Fruit fly (Drosophila melanogaster): ENCODE results near the gene Odj.
A peak's percentile ranks its signal among the peaks of the same experiment; 100 is the strongest.

The Odj gene

DNA sequence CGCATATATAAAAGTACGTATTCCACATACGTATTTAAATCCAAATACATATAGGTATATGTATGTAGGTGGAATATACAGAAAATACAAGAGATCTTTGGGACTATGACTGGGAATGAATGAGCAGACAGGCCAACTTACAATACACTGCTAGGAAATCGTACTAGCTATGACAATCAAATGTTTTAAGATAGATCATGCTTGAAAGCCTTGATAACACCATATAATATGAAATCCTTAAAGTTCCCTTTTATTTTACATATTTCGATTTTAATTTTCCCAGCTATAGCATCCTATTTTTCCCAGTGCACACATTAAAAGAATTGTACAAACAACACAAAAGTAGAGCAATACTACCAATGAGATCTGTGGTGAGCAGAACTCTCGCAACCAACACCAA is 27.7 kb downstream of the Odj start (continued):
- peak; percentile 35 for TF ChIP-seq kni (GFP tag; optimal IDR thresholded peaks at IDR 0.05)
- TF ChIP-seq gt (GFP tag; IDR thresholded peaks at IDR 0.05): peak; percentile 45; the same call in 1 of the 2 replicates
- peak; percentile 42; the same call in 2 of the 3 replicates for TF ChIP-seq CG11093 (GFP tag; IDR thresholded peaks at IDR 0.05)
- TF ChIP-seq CG11456 (GFP tag; IDR thresholded peaks at IDR 0.05): peak; percentile 84
- no peak for TF ChIP-seq Opbp (GFP tag; IDR thresholded peaks at IDR 0.05; ENCODE audit: partially characterized antibody)
- TF ChIP-seq nerfin-2 (GFP tag; IDR thresholded peaks at IDR 0.05; ENCODE audit: partially characterized antibody): no peak
- TF ChIP-seq cato (GFP tag; optimal IDR thresholded peaks at IDR 0.05; ENCODE audit: borderline replicate concordance): peak; percentile 24
- peak; percentile 33 for TF ChIP-seq Hand (GFP tag; optimal IDR thresholded peaks at IDR 0.05)
- TF ChIP-seq CG3838 (GFP tag; optimal IDR thresholded peaks at IDR 0.05): peak; percentile 23
- peak; percentile 80 for TF ChIP-seq CG11695 (GFP tag; IDR thresholded peaks at IDR 0.05)
- TF ChIP-seq dimm (GFP tag; IDR thresholded peaks at IDR 0.05): 0 out of 2 replicates have a peak, but pooled peaks have one; percentile 23
- TF ChIP-seq Dp (GFP tag; optimal IDR thresholded peaks at IDR 0.05): no peak
- peak; percentile 8 for TF ChIP-seq CG10431 (GFP tag; optimal IDR thresholded peaks at IDR 0.05)
- peak; percentile 43 for TF ChIP-seq CG18476 (GFP tag; optimal IDR thresholded peaks at IDR 0.05)
- no peak for TF ChIP-seq D (optimal IDR thresholded peaks at IDR 0.05)
- TF ChIP-seq D (GFP tag; optimal IDR thresholded peaks at IDR 0.05): peak; percentile 59
- no peak for TF ChIP-seq pzg (GFP tag; optimal IDR thresholded peaks at IDR 0.05)
- TF ChIP-seq CG31388 (GFP tag; optimal IDR thresholded peaks at IDR 0.05): no peak
- TF ChIP-seq prd (optimal IDR thresholded peaks at IDR 0.05): no peak
- peak; percentile 90 for TF ChIP-seq prd (GFP tag; IDR thresholded peaks at IDR 0.05)
- peak; percentile 70 for TF ChIP-seq az2 (GFP tag; optimal IDR thresholded peaks at IDR 0.05)
- TF ChIP-seq ase (GFP tag; IDR thresholded peaks at IDR 0.05): peak; percentile 73; the same call in 2 of the 3 replicates
- peak; percentile 55 for TF ChIP-seq Atf3 (GFP tag; optimal IDR thresholded peaks at IDR 0.05)
- peak; percentile 73; the same call in 2 of the 3 replicates for TF ChIP-seq CG3726 (GFP tag; IDR thresholded peaks at IDR 0.05)
- TF ChIP-seq tin (GFP tag; optimal IDR thresholded peaks at IDR 0.05): peak; percentile 68
- peak; percentile 52 for TF ChIP-seq repo (GFP tag; optimal IDR thresholded peaks at IDR 0.05)
- TF ChIP-seq CG3065 (GFP tag; optimal IDR thresholded peaks at IDR 0.05): no peak
- peak; percentile 0 for TF ChIP-seq CG3995 (GFP tag; optimal IDR thresholded peaks at IDR 0.05)
- peak; percentile 64 for TF ChIP-seq CG10654 (GFP tag; optimal IDR thresholded peaks at IDR 0.05)
- no peak for TF ChIP-seq NC2α (GFP tag; optimal IDR thresholded peaks at IDR 0.05)
- peak; percentile 84 for TF ChIP-seq ind (GFP tag; optimal IDR thresholded peaks at IDR 0.05)
- TF ChIP-seq dmrt99B (tag; optimal IDR thresholded peaks at IDR 0.05): peak; percentile 87
- peak; percentile 81 for TF ChIP-seq CG11085 (GFP tag; IDR thresholded peaks at IDR 0.05)
- no peak for TF ChIP-seq Neu2 (GFP tag; optimal IDR thresholded peaks at IDR 0.05; ENCODE audit: borderline replicate concordance)
- TF ChIP-seq BtbVII (GFP tag; optimal IDR thresholded peaks at IDR 0.05): peak; percentile 64
- no peak for TF ChIP-seq Dll (GFP tag; IDR thresholded peaks at IDR 0.05; ENCODE audit: partially characterized antibody)
- peak; percentile 17 for TF ChIP-seq CG9876 (GFP tag; optimal IDR thresholded peaks at IDR 0.05)
- peak; percentile 82 for TF ChIP-seq phol (tag; optimal IDR thresholded peaks at IDR 0.05)
- TF ChIP-seq CG6654 (GFP tag; optimal IDR thresholded peaks at IDR 0.05): peak; percentile 14
- peak; percentile 75 for TF ChIP-seq run (tag; optimal IDR thresholded peaks at IDR 0.05)
- TF ChIP-seq z (GFP tag; IDR thresholded peaks at IDR 0.05): 0 out of 3 replicates have a peak, but pooled peaks have one; percentile 10
- TF ChIP-seq ab (GFP tag; optimal IDR thresholded peaks at IDR 0.05): no peak
- TF ChIP-seq zf30C (GFP tag; optimal IDR thresholded peaks at IDR 0.05): peak; percentile 21
- no peak for TF ChIP-seq Scr (GFP tag; IDR thresholded peaks at IDR 0.05; ENCODE audit: partially characterized antibody)
- peak; percentile 74 for TF ChIP-seq disco-r (GFP tag; optimal IDR thresholded peaks at IDR 0.05)
- TF ChIP-seq CG6765 (GFP tag; optimal IDR thresholded peaks at IDR 0.05): peak; percentile 64
- TF ChIP-seq MBD-R2 (GFP tag; IDR thresholded peaks at IDR 0.05): peak; percentile 65
- TF ChIP-seq CG17912 (GFP tag; optimal IDR thresholded peaks at IDR 0.05): no peak
- TF ChIP-seq gcm (GFP tag; optimal IDR thresholded peaks at IDR 0.05): peak; percentile 66
- TF ChIP-seq ATbp (GFP tag; optimal IDR thresholded peaks at IDR 0.05): peak; percentile 76
- TF ChIP-seq CG14965 (GFP tag; optimal IDR thresholded peaks at IDR 0.05; ENCODE audit: borderline replicate concordance): no peak
